Fruit fly (Drosophila melanogaster) whole organism, embryonic: ENCODE measurements around the gene RhoGAPp190.

Experiments
- ATbp ChIP-seq: fragments of 200-800 bp; sonication (Bioruptor generic); optimal IDR thresholded peaks from 2 replicates; lab custom pipeline; 2017; ENCODE audit warnings: missing biosample characterization, mild to moderate bottlenecking, missing genetic modification characterization, missing genetic modification reagents
- Antp ChIP-seq: fragments of 200-800 bp; sonication (Bioruptor generic); optimal IDR thresholded peaks from 3 replicates; lab custom pipeline; 2016; ENCODE audit warnings: missing biosample characterization, missing genetic modification characterization
- C15 ChIP-seq: fragments of 200-800 bp; sonication (Bioruptor generic); IDR thresholded peaks from 3 replicates; pipeline ENCODE4 v1.3.6; 2022; ENCODE audit warnings: missing biosample characterization, missing genetic modification characterization
- CG1024 ChIP-seq: fragments of 200-800 bp; sonication (Bioruptor generic); IDR thresholded peaks from 2 replicates; pipeline ENCODE4 v1.3.6; 2022; ENCODE audit warnings: missing biosample characterization, missing genetic modification characterization
- CG10321 ChIP-seq: fragments of 200-800 bp; sonication (Bioruptor generic); IDR thresholded peaks from 2 replicates; pipeline ENCODE4 v1.3.6; 2022; ENCODE audit warnings: missing biosample characterization, missing genetic modification characterization
- CG10543 ChIP-seq: fragments of 200-800 bp; sonication (Bioruptor generic); optimal IDR thresholded peaks from 3 replicates; lab custom pipeline; 2017; ENCODE audit warnings: missing biosample characterization, mild to moderate bottlenecking, missing genetic modification characterization, moderate library complexity
- CG12299 ChIP-seq: fragments of 200-800 bp; sonication (Bioruptor generic); optimal IDR thresholded peaks from 2 replicates; lab custom pipeline; 2018; ENCODE audit warnings: missing biosample characterization, mild to moderate bottlenecking, missing genetic modification characterization
- CG14014 ChIP-seq: fragments of 200-800 bp; sonication (Bioruptor generic); IDR thresholded peaks from 2 replicates; pipeline ENCODE4 v1.3.6; 2022; ENCODE audit warnings: missing biosample characterization, missing genetic modification characterization
- CG14710 ChIP-seq: fragments of 200-800 bp; sonication (Bioruptor generic); optimal IDR thresholded peaks from 3 replicates; lab custom pipeline; 2019; ENCODE audit warnings: missing biosample characterization, mild to moderate bottlenecking, missing genetic modification characterization, moderate library complexity
- CG15479 ChIP-seq: fragments of 200-800 bp; sonication (Bioruptor generic); optimal IDR thresholded peaks from 3 replicates; lab custom pipeline; 2019; ENCODE audit warnings: missing biosample characterization, mild to moderate bottlenecking, missing genetic modification characterization, moderate library complexity
- CG16779 ChIP-seq: fragments of 200-800 bp; sonication (Bioruptor generic); IDR thresholded peaks from 2 replicates; pipeline ENCODE4 v1.3.6; 2022; ENCODE audit warnings: missing biosample characterization, missing genetic modification characterization
- CG16813 ChIP-seq: fragments of 200-800 bp; sonication (Bioruptor generic); IDR thresholded peaks from 3 replicates; pipeline ENCODE4 v1.3.6; 2022; ENCODE audit warnings: missing biosample characterization, missing genetic modification characterization; ENCODE audit not compliant: partially characterized antibody
- CG16815 ChIP-seq: fragments of 200-800 bp; sonication (Bioruptor generic); optimal IDR thresholded peaks from 3 replicates; lab custom pipeline; 2017; ENCODE audit warnings: missing biosample characterization, mild to moderate bottlenecking, missing genetic modification characterization
- CG32532 ChIP-seq: fragments of 200-800 bp; sonication (Bioruptor generic); IDR thresholded peaks from 2 replicates; pipeline ENCODE4 v1.3.6; 2022; ENCODE audit warnings: missing biosample characterization, missing genetic modification characterization
- CG4360 ChIP-seq: fragments of 200-800 bp; sonication (Bioruptor generic); IDR thresholded peaks from 2 replicates; pipeline ENCODE4 v1.3.6; 2022; ENCODE audit warnings: missing biosample characterization, missing genetic modification characterization
- CG6175 ChIP-seq: fragments of 200-800 bp; sonication (Bioruptor generic); IDR thresholded peaks from 3 replicates; pipeline ENCODE4 v1.3.6; 2022; ENCODE audit warnings: missing biosample characterization, missing genetic modification characterization
- CG7839 ChIP-seq: fragments of 200-800 bp; sonication (Bioruptor generic); optimal IDR thresholded peaks from 3 replicates; lab custom pipeline; 2018; ENCODE audit warnings: missing biosample characterization, mild to moderate bottlenecking, missing genetic modification characterization, moderate library complexity
- CG8388 ChIP-seq: fragments of 200-800 bp; sonication (Bioruptor generic); optimal IDR thresholded peaks from 2 replicates; lab custom pipeline; 2019; ENCODE audit warnings: missing biosample characterization, mild to moderate bottlenecking, missing genetic modification characterization, moderate library complexity
- CG8924 ChIP-seq: fragments of 200-800 bp; optimal IDR thresholded peaks from 3 replicates; lab custom pipeline; 2019; ENCODE audit warnings: missing biosample characterization, mild to moderate bottlenecking, missing genetic modification characterization, moderate library complexity
- CG8944 ChIP-seq: fragments of 200-800 bp; sonication (Bioruptor generic); optimal IDR thresholded peaks from 3 replicates; lab custom pipeline; 2016; ENCODE audit warnings: missing biosample characterization, missing genetic modification characterization
- CTCF ChIP-seq: fragments of 200-800 bp; sonication (Bioruptor generic); optimal IDR thresholded peaks from 2 replicates; lab custom pipeline; 2017; ENCODE audit warnings: missing biosample characterization, mild to moderate bottlenecking, missing genetic modification characterization, moderate library complexity
- CkIIα-i1 ChIP-seq: fragments of 200-800 bp; sonication (Bioruptor generic); IDR thresholded peaks from 2 replicates; pipeline ENCODE4 v1.3.6; 2022; ENCODE audit warnings: missing biosample characterization, missing genetic modification characterization
- Dp ChIP-seq: fragments of 200-800 bp; sonication (Bioruptor generic); optimal IDR thresholded peaks from 2 replicates; lab custom pipeline; 2018; ENCODE audit warnings: missing biosample characterization, mild to moderate bottlenecking, missing genetic modification characterization, moderate library complexity
- Eip74EF ChIP-seq, 2 experiments: fragments of 200-800 bp in 1 of 2; fragments of >200 bp in 1 of 2; sonication (Bioruptor generic) in 1 of 2; optimal IDR thresholded peaks; 2 replicates each; lab custom pipeline; 2017 to 2019; ENCODE audit warnings: missing biosample characterization in 2 of 2, missing genetic modification characterization in 2 of 2, mild to moderate bottlenecking in 1 of 2, moderate library complexity in 1 of 2
- Ets65A ChIP-seq: fragments of 200-800 bp; sonication (Bioruptor generic); peaks from one replicate; lab custom pipeline; 2016; ENCODE audit warnings: missing biosample characterization, missing genetic modification characterization
- Fer1 ChIP-seq: fragments of 200-800 bp; sonication (Bioruptor generic); optimal IDR thresholded peaks from 2 replicates; lab custom pipeline; 2017; ENCODE audit warnings: missing biosample characterization, mild to moderate bottlenecking, missing genetic modification characterization
- GATAe ChIP-seq: fragments of 200-800 bp; sonication (Bioruptor generic); conservative IDR thresholded peaks from 2 replicates; pipeline ENCODE4 v1.3.6; 2022; ENCODE audit warnings: missing biosample characterization, missing genetic modification characterization
- Kr ChIP-seq: fragments of 200-800 bp; sonication (Bioruptor generic); optimal IDR thresholded peaks from 2 replicates; lab custom pipeline; 2017; ENCODE audit warnings: missing biosample characterization, mild to moderate bottlenecking, missing genetic modification characterization
- Ravus ChIP-seq: fragments of 200-800 bp; sonication (Bioruptor generic); IDR thresholded peaks from 2 replicates; pipeline ENCODE4 v1.3.6; 2022; ENCODE audit warnings: missing biosample characterization, missing genetic modification characterization
- Rx ChIP-seq: fragments of 200-800 bp; sonication (Bioruptor generic); IDR thresholded peaks from 2 replicates; pipeline ENCODE4 v1.3.6; 2022; ENCODE audit warnings: missing biosample characterization, missing genetic modification characterization
- Sox102F ChIP-seq: fragments of 200-800 bp; sonication (Bioruptor generic); optimal IDR thresholded peaks from 2 replicates; lab custom pipeline; 2018; ENCODE audit warnings: missing biosample characterization, mild to moderate bottlenecking, missing genetic modification characterization, moderate library complexity
- YL-1 ChIP-seq: fragments of 200-800 bp; sonication (Bioruptor generic); optimal IDR thresholded peaks from 3 replicates; lab custom pipeline; 2017; ENCODE audit warnings: missing biosample characterization, mild to moderate bottlenecking, missing genetic modification characterization
- ab ChIP-seq: fragments of 200-800 bp; sonication (Bioruptor generic); optimal IDR thresholded peaks from 2 replicates; lab custom pipeline; 2016; ENCODE audit warnings: missing biosample characterization, missing genetic modification characterization
- caup ChIP-seq: fragments of 200-800 bp; sonication (Bioruptor generic); optimal IDR thresholded peaks from 3 replicates; lab custom pipeline; 2017; ENCODE audit warnings: missing biosample characterization, mild to moderate bottlenecking, missing genetic modification characterization, moderate library complexity; ENCODE audit not compliant: severe bottlenecking
- crol ChIP-seq: fragments of 200-800 bp; sonication (Bioruptor generic); IDR thresholded peaks from 2 replicates; pipeline ENCODE4 v1.3.6; 2022; ENCODE audit warnings: missing biosample characterization, missing genetic modification characterization
- cwo ChIP-seq: fragments of 200-800 bp; sonication (Bioruptor generic); optimal IDR thresholded peaks from 3 replicates; lab custom pipeline; 2017; ENCODE audit warnings: missing biosample characterization, missing genetic modification characterization, mild to moderate bottlenecking, moderate library complexity, missing genetic modification reagents
- dm ChIP-seq: fragments of 200-800 bp; sonication (Bioruptor generic); optimal IDR thresholded peaks from 3 replicates; lab custom pipeline; 2016; ENCODE audit warnings: missing biosample characterization, missing genetic modification characterization
- jigr1 ChIP-seq: fragments of 200-800 bp; sonication (Bioruptor generic); IDR thresholded peaks from 3 replicates; pipeline ENCODE4 v1.3.6; 2022; ENCODE audit warnings: missing biosample characterization, missing genetic modification characterization
- ken ChIP-seq: fragments of 200-800 bp; sonication (Bioruptor generic); IDR thresholded peaks from 3 replicates; pipeline ENCODE4 v1.3.6; 2022; ENCODE audit warnings: missing biosample characterization, missing genetic modification characterization
- klu ChIP-seq: fragments of 200-800 bp; sonication (Bioruptor generic); IDR thresholded peaks from 2 replicates; pipeline ENCODE4 v1.3.6; 2022; ENCODE audit warnings: missing biosample characterization, missing genetic modification characterization
- mam ChIP-seq: fragments of 200-800 bp; sonication (Bioruptor generic); optimal IDR thresholded peaks from 3 replicates; lab custom pipeline; 2016; ENCODE audit warnings: missing biosample characterization, missing genetic modification characterization
- nmo ChIP-seq: fragments of 200-800 bp; sonication (Bioruptor generic); optimal IDR thresholded peaks from 2 replicates; lab custom pipeline; 2018; ENCODE audit warnings: missing biosample characterization, mild to moderate bottlenecking, missing genetic modification characterization, moderate library complexity
- nom ChIP-seq: fragments of 200-800 bp; sonication (Bioruptor generic); optimal IDR thresholded peaks from 2 replicates; lab custom pipeline; 2017; ENCODE audit warnings: missing biosample characterization, missing genetic modification characterization, mild to moderate bottlenecking, moderate library complexity, missing genetic modification reagents
- sens-2 ChIP-seq: fragments of 200-800 bp; sonication (Bioruptor generic); IDR thresholded peaks from 2 replicates; pipeline ENCODE4 v1.3.6; 2022; ENCODE audit warnings: missing biosample characterization, missing genetic modification characterization
- sima ChIP-seq: fragments of 200-800 bp; sonication (Bioruptor generic); optimal IDR thresholded peaks from 2 replicates; lab custom pipeline; 2016; ENCODE audit warnings: missing biosample characterization, missing genetic modification characterization
- sr ChIP-seq: fragments of 200-800 bp; sonication (Bioruptor generic); IDR thresholded peaks from 3 replicates; pipeline ENCODE4 v1.3.6; 2022; ENCODE audit warnings: missing biosample characterization, missing genetic modification characterization
- unc-4 ChIP-seq: fragments of 200-800 bp; sonication (Bioruptor generic); IDR thresholded peaks from 2 replicates; pipeline ENCODE4 v1.3.6; 2022; ENCODE audit warnings: missing biosample characterization, missing genetic modification characterization; ENCODE audit not compliant: partially characterized antibody
- z ChIP-seq: fragments of 200-800 bp; sonication (Bioruptor generic); IDR thresholded peaks from 3 replicates; pipeline ENCODE4 v1.3.6; 2022; ENCODE audit warnings: missing biosample characterization, missing genetic modification characterization
- zen ChIP-seq: fragments of 200-800 bp; sonication (Bioruptor generic); optimal IDR thresholded peaks from 3 replicates; lab custom pipeline; 2018; ENCODE audit warnings: missing biosample characterization, mild to moderate bottlenecking, missing genetic modification characterization, moderate library complexity

RhoGAPp190 gene

DNA sequence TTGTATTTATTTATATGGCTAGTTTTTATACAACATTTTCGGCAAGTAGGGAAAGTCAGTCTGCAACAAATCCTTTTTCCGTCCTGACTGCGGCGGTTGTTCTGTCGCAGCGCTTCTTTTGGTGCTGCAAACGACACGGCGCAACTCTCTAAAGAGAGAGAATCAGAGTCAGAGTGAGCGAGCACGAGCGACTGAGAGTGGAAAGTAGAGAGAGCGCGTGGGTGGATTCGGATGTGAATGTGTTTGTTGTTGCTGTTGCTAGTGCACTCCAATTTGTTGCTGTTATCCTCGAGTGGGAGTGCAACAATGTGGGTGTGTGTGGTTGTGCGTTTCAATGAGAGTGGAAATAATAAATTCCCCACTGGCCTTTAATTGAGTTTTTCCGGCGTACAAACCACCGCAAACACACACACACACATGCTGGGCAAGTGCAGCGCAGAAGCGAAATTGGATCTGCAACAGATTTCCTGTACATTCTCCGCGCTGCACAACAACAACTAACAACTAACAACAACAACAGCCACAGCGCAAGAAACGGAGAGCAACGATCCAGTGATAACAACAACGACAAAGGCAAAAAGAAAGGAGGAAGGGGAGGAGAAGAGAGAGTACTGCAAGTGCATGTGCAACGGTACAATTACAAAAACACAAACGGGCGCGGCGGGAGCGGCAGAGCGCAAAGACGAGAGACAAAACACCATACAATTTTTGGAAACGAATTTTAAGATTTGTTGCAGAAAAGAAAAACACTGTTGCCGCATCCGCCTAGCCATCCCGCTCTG, 955 bp downstream of the RhoGAPp190 start (continued):
- TF ChIP-seq ATbp (GFP tag; lab: Kevin White, UChicago): no peak
- TF ChIP-seq dm (GFP tag; lab: Kevin White, UChicago): no peak
- TF ChIP-seq ab: no peak
- no peak for TF ChIP-seq jigr1
- no peak for TF ChIP-seq CG8388 (GFP tag; lab: Kevin White, UChicago)
- TF ChIP-seq nom (GFP tag; lab: Kevin White, UChicago): peak; percentile 38
- peak; percentile 42 for TF ChIP-seq Ets65A (GFP tag; lab: Kevin White, UChicago)
- no peak for TF ChIP-seq GATAe (GFP tag; lab: Robert Waterston, UW)
- TF ChIP-seq sens-2 (GFP tag; lab: Robert Waterston, UW): no peak
- TF ChIP-seq caup (GFP tag; lab: Kevin White, UChicago): no peak
- no peak for TF ChIP-seq sima (GFP tag; lab: Kevin White, UChicago)
- TF ChIP-seq C15 (GFP tag; lab: Robert Waterston, UW): no peak
- TF ChIP-seq CG8924 (tag; lab: Kevin White, UChicago): no peak
- TF ChIP-seq Ravus (GFP tag; lab: Robert Waterston, UW): no peak
- TF ChIP-seq CG14710 (tag; lab: Kevin White, UChicago): no peak
- no peak for TF ChIP-seq mam (GFP tag; lab: Kevin White, UChicago)
- no peak for TF ChIP-seq CG6175 (GFP tag; lab: Robert Waterston, UW)
- TF ChIP-seq CG32532 (GFP tag; lab: Robert Waterston, UW): no peak
- TF ChIP-seq z (GFP tag; lab: Robert Waterston, UW): peak; percentile 80
- TF ChIP-seq CG15479 (GFP tag; lab: Kevin White, UChicago): peak; percentile 90
- no peak for TF ChIP-seq Fer1 (GFP tag; lab: Kevin White, UChicago)
- no peak for TF ChIP-seq Dp
- no peak for TF ChIP-seq CG14014 (GFP tag; lab: Robert Waterston, UW)
- no peak for TF ChIP-seq ken (GFP tag; lab: Robert Waterston, UW)
- TF ChIP-seq YL-1 (GFP tag; lab: Kevin White, UChicago): no peak
- peak; percentile 88; the same call in 1 of the 2 replicates for TF ChIP-seq CG10321 (GFP tag; lab: Robert Waterston, UW)
- TF ChIP-seq cwo (GFP tag; lab: Kevin White, UChicago): no peak
- peak; percentile 96 for TF ChIP-seq CG4360 (GFP tag; lab: Robert Waterston, UW)
- TF ChIP-seq CG8944 (GFP tag; lab: Kevin White, UChicago): no peak
- no peak for TF ChIP-seq Antp (GFP tag; lab: Kevin White, UChicago)
- TF ChIP-seq nmo (GFP tag; lab: Kevin White, UChicago): no peak
- no peak for TF ChIP-seq Sox102F
- TF ChIP-seq CG1024 (GFP tag; lab: Robert Waterston, UW): no peak
- no peak for TF ChIP-seq CG16779 (GFP tag; lab: Robert Waterston, UW)

dm6 chrX:17640837-17641236, 11.5 kb downstream of the RhoGAPp190 start:
- TF ChIP-seq z (GFP tag; lab: Robert Waterston, UW) (peak; percentile 65; the same call in 2 of the 3 replicates), sr (GFP tag; lab: Robert Waterston, UW) (0 out of 3 replicates have a peak, but pooled peaks have one; percentile 29), crol (peak; percentile 94), CG7839 (tag; lab: Kevin White, UChicago) (no peak)

dm6 chrX:17636001-17636400, 16.4 kb downstream of the RhoGAPp190 start, which contains the start of the genes CG8289 and CG5800:
Gene CG8289, minus strand, starts transcription at chrX:17636044.
Gene CG5800, plus strand, starts transcription at chrX:17636281.
- TF ChIP-seq CG12299 (peak; percentile 15), Eip74EF (GFP tag; optimal IDR thresholded peaks at IDR 0.05; lab: Kevin White, UChicago) (no peak), Rx (GFP tag; lab: Robert Waterston, UW) (no peak), unc-4 (GFP tag; lab: Robert Waterston, UW) (peak; percentile 76), CG16815 (GFP tag; lab: Kevin White, UChicago) (no peak), CkIIα-i1 (no peak), CG10543 (GFP tag; lab: Kevin White, UChicago) (peak; percentile 5), Kr (GFP tag; lab: Kevin White, UChicago) (no peak), klu (no peak), zen (tag; lab: Kevin White, UChicago) (no peak), CTCF (GFP tag; lab: Kevin White, UChicago) (no peak), CG16813 (GFP tag; lab: Robert Waterston, UW) (peak; percentile 56)
